Fruit fly (Drosophila melanogaster): ENCODE measurements around the gene cav.
A peak's percentile ranks its signal among the peaks of the same experiment; 100 is the strongest.

cav gene

dm6 chr3R:24205935-24206334 lies 15.0 kb upstream of the cav start (continued):
- TF ChIP-seq CG3032 (tag; optimal IDR thresholded peaks at IDR 0.05): no peak
- TF ChIP-seq CG11294 (GFP tag; IDR thresholded peaks at IDR 0.05): no peak
- TF ChIP-seq vri (GFP tag; optimal IDR thresholded peaks at IDR 0.05): no peak
- TF ChIP-seq OdsH (GFP tag; optimal IDR thresholded peaks at IDR 0.05): peak; percentile 72
- peak; percentile 74 for TF ChIP-seq CG34406 (GFP tag; optimal IDR thresholded peaks at IDR 0.05)
- TF ChIP-seq fkh (GFP tag; optimal IDR thresholded peaks at IDR 0.05): no peak
- no peak for TF ChIP-seq Sox14 (GFP tag; optimal IDR thresholded peaks at IDR 0.05)
- no peak for TF ChIP-seq ss (GFP tag; optimal IDR thresholded peaks at IDR 0.05)
- TF ChIP-seq Ets96B (tag; optimal IDR thresholded peaks at IDR 0.05): no peak
- no peak for TF ChIP-seq CG6163 (GFP tag; IDR thresholded peaks at IDR 0.05)
- TF ChIP-seq acj6 (GFP tag; optimal IDR thresholded peaks at IDR 0.05): peak; percentile 44
- peak; percentile 33 for TF ChIP-seq lz (GFP tag; optimal IDR thresholded peaks at IDR 0.05)
- no peak for TF ChIP-seq Ets21C (GFP tag; optimal IDR thresholded peaks at IDR 0.05)
- peak; percentile 59 for TF ChIP-seq esn (GFP tag; optimal IDR thresholded peaks at IDR 0.05)
- peak; percentile 41 for TF ChIP-seq CG31627 (GFP tag; optimal IDR thresholded peaks at IDR 0.05)
- no peak for TF ChIP-seq salr (GFP tag; optimal IDR thresholded peaks at IDR 0.05)
- TF ChIP-seq CG1621 (tag; optimal IDR thresholded peaks at IDR 0.05): no peak
- TF ChIP-seq CG4318 (GFP tag; optimal IDR thresholded peaks at IDR 0.05): peak; percentile 32
- TF ChIP-seq CG6276 (GFP tag; optimal IDR thresholded peaks at IDR 0.05): no peak
- no peak for TF ChIP-seq Hr38 (GFP tag; optimal IDR thresholded peaks at IDR 0.05)
- TF ChIP-seq Sox102F (GFP tag; optimal IDR thresholded peaks at IDR 0.05): peak; percentile 32
- TF ChIP-seq CG6808 (GFP tag; optimal IDR thresholded peaks at IDR 0.05): no peak
- peak; percentile 75 for TF ChIP-seq CG32006 (GFP tag; optimal IDR thresholded peaks at IDR 0.05)

dm6 chr3R:24206341-24207114 lies 14.4 kb upstream of the cav start:
- no peak for TF ChIP-seq CG9139 (GFP tag; optimal IDR thresholded peaks at IDR 0.05)
- TF ChIP-seq Sox102F (GFP tag; optimal IDR thresholded peaks at IDR 0.05): peak; percentile 59
- peak; percentile 20 for TF ChIP-seq CG6808 (GFP tag; optimal IDR thresholded peaks at IDR 0.05)
- TF ChIP-seq Blimp-1 (GFP tag; optimal IDR thresholded peaks at IDR 0.05): no peak
- TF ChIP-seq Sox14 (GFP tag; optimal IDR thresholded peaks at IDR 0.05): peak; percentile 58
- TF ChIP-seq dac (GFP tag; optimal IDR thresholded peaks at IDR 0.05): no peak
- TF ChIP-seq spab (GFP tag; optimal IDR thresholded peaks at IDR 0.05): peak; percentile 14
- TF ChIP-seq dsx (GFP tag; optimal IDR thresholded peaks at IDR 0.05; ENCODE audit: poor library complexity, severe bottlenecking): no peak
- no peak for TF ChIP-seq CG11294 (GFP tag; IDR thresholded peaks at IDR 0.05)
- peak; percentile 24 for TF ChIP-seq net (GFP tag; optimal IDR thresholded peaks at IDR 0.05)
- TF ChIP-seq CG8119 (GFP tag; IDR thresholded peaks at IDR 0.05): peak; percentile 50
- peak; percentile 25 for TF ChIP-seq CG10669 (GFP tag; optimal IDR thresholded peaks at IDR 0.05)
- TF ChIP-seq CG6792 (GFP tag; optimal IDR thresholded peaks at IDR 0.05): peak; percentile 53
- TF ChIP-seq Ets96B (tag; optimal IDR thresholded peaks at IDR 0.05): peak; percentile 22
- TF ChIP-seq CG16779 (tag; optimal IDR thresholded peaks at IDR 0.05): peak; percentile 9
- peak in 1 of 2 experiments; percentile 36 for TF ChIP-seq ss (GFP tag; optimal IDR thresholded peaks at IDR 0.05)
- TF ChIP-seq Smox (GFP tag; optimal IDR thresholded peaks at IDR 0.05): peak; percentile 58
- peak; percentile 57 for TF ChIP-seq Hr39 (GFP tag; optimal IDR thresholded peaks at IDR 0.05)
- peak; percentile 54 for TF ChIP-seq Ets21C (GFP tag; optimal IDR thresholded peaks at IDR 0.05)
- TF ChIP-seq CG4318 (GFP tag; optimal IDR thresholded peaks at IDR 0.05): no peak
- TF ChIP-seq lz (GFP tag; optimal IDR thresholded peaks at IDR 0.05): peak; percentile 37
- TF ChIP-seq CG1621 (tag; optimal IDR thresholded peaks at IDR 0.05): peak; percentile 9
- TF ChIP-seq CG31627 (GFP tag; optimal IDR thresholded peaks at IDR 0.05): peak; percentile 59
- TF ChIP-seq CG3919 (GFP tag; optimal IDR thresholded peaks at IDR 0.05): peak; percentile 62
- TF ChIP-seq pdm3 (GFP tag; optimal IDR thresholded peaks at IDR 0.05): peak; percentile 61
- TF ChIP-seq cyc (GFP tag; optimal IDR thresholded peaks at IDR 0.05): no peak
- no peak for TF ChIP-seq CG6276 (GFP tag; optimal IDR thresholded peaks at IDR 0.05)
- peak; percentile 39 for TF ChIP-seq CG10631 (GFP tag; optimal IDR thresholded peaks at IDR 0.05)
- TF ChIP-seq CG6163 (GFP tag; IDR thresholded peaks at IDR 0.05): peak; percentile 59; the same call in 1 of the 3 replicates
- peak; percentile 66 for TF ChIP-seq achi (GFP tag; optimal IDR thresholded peaks at IDR 0.05)
- TF ChIP-seq salr (GFP tag; optimal IDR thresholded peaks at IDR 0.05): peak in 1 of 2 experiments; percentile 20
- peak; percentile 33 for TF ChIP-seq CG8319 (GFP tag; optimal IDR thresholded peaks at IDR 0.05)
- TF ChIP-seq CG8632 (GFP tag; optimal IDR thresholded peaks at IDR 0.05): peak; percentile 56
- TF ChIP-seq Gug (GFP tag; IDR thresholded peaks at IDR 0.05): no peak
- no peak for TF ChIP-seq CG6854 (GFP tag; optimal IDR thresholded peaks at IDR 0.05)
- TF ChIP-seq fd85E (GFP tag; optimal IDR thresholded peaks at IDR 0.05): no peak
- TF ChIP-seq CG15336 (GFP tag; IDR thresholded peaks at IDR 0.05): peak; percentile 42; the same call in 1 of the 2 replicates
- peak; percentile 53 for TF ChIP-seq esn (GFP tag; optimal IDR thresholded peaks at IDR 0.05)

All from whole organism, prepupa.